Worm (Caenorhabditis elegans): ENCODE measurements around the gene sek-5.

The sek-5 gene

DNA sequence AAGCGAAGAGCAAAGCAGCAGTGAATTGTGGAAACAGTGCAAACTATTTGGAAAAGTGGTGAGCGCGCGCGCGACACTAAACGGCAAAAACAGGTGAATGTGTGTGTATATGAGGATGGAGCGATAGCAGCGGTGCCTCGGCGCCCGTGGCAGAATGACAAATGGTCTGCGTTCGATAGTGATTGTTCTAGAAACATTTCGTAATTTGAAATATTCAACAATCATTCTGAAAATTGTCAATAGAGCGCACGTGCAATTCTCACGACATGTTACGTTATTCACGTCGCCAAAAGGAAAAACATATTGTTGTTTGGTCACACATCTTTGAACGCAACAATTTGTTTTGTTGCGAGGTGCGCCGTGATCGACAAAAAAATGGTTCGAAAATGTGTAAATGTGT is 22.2 kb upstream of the sek-5 start (continued):
- TF ChIP-seq lin-1 (GFP tag; IDR thresholded peaks at IDR 0.05) (no peak), daf-16 (GFP tag; optimal IDR thresholded peaks at IDR 0.05) (no peak), daf-16 (tag; optimal IDR thresholded peaks at IDR 0.05) (peak; percentile 97), ctbp-1 (GFP tag; IDR thresholded peaks at IDR 0.05) (no peak), nhr-76 (tag; optimal IDR thresholded peaks at IDR 0.05) (no peak), Y75B8A.6 (GFP tag; IDR thresholded peaks at IDR 0.05) (0 out of 2 replicates have a peak, but pooled peaks have one; percentile 30), php-3 (GFP tag; IDR thresholded peaks at IDR 0.05) (no peak), hif-1 (tag; optimal IDR thresholded peaks at IDR 0.05) (peak; percentile 46 to 98), rbr-2 (tag; optimal IDR thresholded peaks at IDR 0.05) (no peak), madf-5 (GFP tag; IDR thresholded peaks at IDR 0.05) (no peak), mep-1 (tag; optimal IDR thresholded peaks at IDR 0.05) (peak; percentile 45), F10B5.3 (tag; optimal IDR thresholded peaks at IDR 0.05) (no peak), spr-1 (tag; optimal IDR thresholded peaks at IDR 0.05) (no peak), zag-1 (tag; optimal IDR thresholded peaks at IDR 0.05) (no peak), dve-1 (tag; optimal IDR thresholded peaks at IDR 0.05; ENCODE audit: insufficient read depth) (peak; percentile 62), egl-27 (tag; optimal IDR thresholded peaks at IDR 0.05) (no peak), aha-1 (tag) (peak; percentile 100), ces-1 (GFP tag; optimal IDR thresholded peaks at IDR 0.05) (no peak), tag-97 (GFP tag; IDR thresholded peaks at IDR 0.05) (no peak), lin-38 (GFP tag; IDR thresholded peaks at IDR 0.05) (no peak; the same call in 1 of the 2 replicates), Y5F2A.4 (GFP tag; optimal IDR thresholded peaks at IDR 0.05) (no peak)

DNA sequence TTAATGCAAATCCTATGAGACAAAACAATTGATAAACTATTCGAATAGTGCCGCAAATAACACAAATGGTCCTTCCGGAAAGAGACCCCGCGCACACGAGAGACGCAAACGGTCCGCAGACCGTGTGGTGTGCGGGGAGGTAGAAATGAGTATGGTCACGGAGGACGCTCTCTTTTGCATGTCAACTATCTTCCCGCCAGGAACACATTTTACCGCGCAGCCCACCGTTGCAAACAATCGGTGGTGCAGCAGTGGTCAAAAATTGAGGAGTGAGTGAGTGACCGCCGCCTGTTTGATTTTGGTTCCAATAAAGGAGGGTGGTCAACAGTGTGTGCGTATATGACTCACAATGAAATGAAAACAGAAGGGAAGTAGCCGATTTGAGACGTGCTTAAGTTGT is 16.7 kb upstream of the sek-5 start:
- TF ChIP-seq daf-8 (GFP tag; IDR thresholded peaks at IDR 0.05), result no peak
- TF ChIP-seq egl-43 (GFP tag; IDR thresholded peaks at IDR 0.05), result 0 out of 2 replicates have a peak, but pooled peaks have one; percentile 33
- no peak for TF ChIP-seq madf-9 (GFP tag; conservative IDR thresholded peaks at IDR 0.05)

DNA sequence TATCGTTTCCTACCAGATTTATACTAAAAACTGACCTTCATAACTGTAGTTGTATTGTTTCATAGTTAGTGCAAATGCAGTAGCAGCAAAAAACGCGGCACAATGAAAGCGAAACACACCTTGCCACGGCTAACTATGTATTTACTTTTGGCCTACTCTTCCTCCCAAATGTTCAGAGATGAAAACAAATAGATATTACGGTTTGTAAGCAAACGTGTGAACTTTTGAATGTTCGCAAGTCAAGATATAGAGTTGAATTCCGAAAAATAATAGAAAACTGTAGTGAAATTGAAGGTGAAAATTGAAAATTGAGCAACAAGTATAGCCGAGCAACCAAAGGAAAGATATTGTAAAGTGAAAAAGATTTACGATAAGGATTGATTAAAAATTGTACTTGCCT is 13.2 kb upstream of the sek-5 start, which contains the start of gene chtl-1:
chtl-1 (minus strand) TSS at position 101 of the 400 bp plus-strand sequence.
- TF ChIP-seq ztf-11 (tag; optimal IDR thresholded peaks at IDR 0.05) (no peak), nhr-76 (tag; optimal IDR thresholded peaks at IDR 0.05) (no peak), nhr-111 (GFP tag; optimal IDR thresholded peaks at IDR 0.05) (no peak), ceh-62 (tag; optimal IDR thresholded peaks at IDR 0.05) (no peak), attf-4 (tag; optimal IDR thresholded peaks at IDR 0.05) (no peak), mdt-29 (GFP tag; IDR thresholded peaks at IDR 0.05) (no peak), vab-7 (GFP tag; IDR thresholded peaks at IDR 0.05) (no peak), F10B5.3 (tag; optimal IDR thresholded peaks at IDR 0.05) (no peak), nhr-42 (GFP tag; IDR thresholded peaks at IDR 0.05) (no peak), spr-1 (tag; optimal IDR thresholded peaks at IDR 0.05) (no peak), snpc-4 (tag; optimal IDR thresholded peaks at IDR 0.05) (no peak), sdz-12 (GFP tag; optimal IDR thresholded peaks at IDR 0.05) (no peak), duxl-1 (tag; optimal IDR thresholded peaks at IDR 0.05; ENCODE audit: poor library complexity) (no peak)

DNA sequence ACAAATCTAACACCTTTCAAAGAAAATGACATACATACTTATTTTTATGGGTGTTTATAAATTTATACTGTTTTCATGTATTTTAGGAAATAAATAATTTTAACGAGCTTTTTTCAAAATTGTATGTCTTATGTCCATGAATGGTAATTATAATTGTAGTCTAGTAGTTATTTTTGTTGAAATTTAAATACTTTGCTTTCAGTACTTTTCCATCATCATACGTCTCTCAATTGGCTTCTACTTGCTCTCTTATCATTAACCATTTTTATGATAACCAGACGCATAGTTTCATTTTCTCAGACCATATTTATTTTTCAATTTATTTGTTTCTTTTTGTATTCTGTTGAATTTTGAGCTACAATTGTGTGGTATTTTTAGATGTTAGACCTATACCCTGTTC is 12.0 kb upstream of the sek-5 start, which contains the start of gene F35C8.5:
F35C8.5 (plus strand) TSS at position 377 of the 400 bp plus-strand sequence.
- TF ChIP-seq nhr-111 (GFP tag; optimal IDR thresholded peaks at IDR 0.05) (no peak), daf-16 (GFP tag; optimal IDR thresholded peaks at IDR 0.05) (no peak), daf-16 (tag; optimal IDR thresholded peaks at IDR 0.05) (peak; percentile 76), gei-8 (GFP tag; optimal IDR thresholded peaks at IDR 0.05) (no peak), dmd-8 (GFP tag; IDR thresholded peaks at IDR 0.05) (no peak), dmd-6 (GFP tag; IDR thresholded peaks at IDR 0.05) (0 out of 2 replicates have a peak, but pooled peaks have one; percentile 6), pqm-1 (tag; optimal IDR thresholded peaks at IDR 0.05) (peak; percentile 53), nhr-28 (tag; optimal IDR thresholded peaks at IDR 0.05) (peak; percentile 52), fos-1 (tag; optimal IDR thresholded peaks at IDR 0.05) (no peak), nhr-42 (GFP tag; IDR thresholded peaks at IDR 0.05) (no peak), aha-1 (tag) (no peak), hmg-1.1 (GFP tag; IDR thresholded peaks at IDR 0.05) (no peak), dpl-1 (GFP tag; optimal IDR thresholded peaks at IDR 0.05) (no peak), F26F4.8 (GFP tag; conservative IDR thresholded peaks at IDR 0.05) (no peak), nhr-76 (tag; optimal IDR thresholded peaks at IDR 0.05) (no peak), nhr-77 (tag; optimal IDR thresholded peaks at IDR 0.05) (peak; percentile 34), php-3 (GFP tag; IDR thresholded peaks at IDR 0.05) (0 out of 2 replicates have a peak, but pooled peaks have one; percentile 44), dve-1 (tag; optimal IDR thresholded peaks at IDR 0.05; ENCODE audit: insufficient read depth) (peak; percentile 35), D1046.2 (GFP tag; IDR thresholded peaks at IDR 0.05) (no peak)

Measured in whole organism, L4 larva.